Fruit fly (Drosophila melanogaster) whole organism, embryonic: ENCODE data around the gene CG45486.
A peak's percentile ranks its signal among the peaks of the same experiment; 100 is the strongest.
"Not testable (repeated sequence)": the region's sequence is repeated elsewhere in the genome, so short reads cannot be mapped to it uniquely, and the experiment has no call there.

Experiments
- B-H1 ChIP-seq: fragments of 200-800 bp; sonication (Bioruptor generic); IDR thresholded peaks from 3 replicates; pipeline ENCODE4 v1.3.6; 2022; ENCODE audit warnings: missing biosample characterization, missing genetic modification characterization
- CG11504 ChIP-seq: fragments of 200-800 bp; sonication (Bioruptor generic); optimal IDR thresholded peaks from 3 replicates; lab custom pipeline; 2019; ENCODE audit warnings: missing biosample characterization, mild to moderate bottlenecking, missing genetic modification characterization, moderate library complexity
- CG11560 ChIP-seq: fragments of 200-800 bp; sonication (Bioruptor generic); IDR thresholded peaks from 3 replicates; pipeline ENCODE4 v1.3.6; 2022; ENCODE audit warnings: missing biosample characterization, missing genetic modification characterization
- CG13624 ChIP-seq: fragments of 200-800 bp; sonication (Bioruptor generic); optimal IDR thresholded peaks from 2 replicates; lab custom pipeline; 2016; ENCODE audit warnings: missing biosample characterization, missing genetic modification characterization
- CG14860 ChIP-seq: fragments of 200-800 bp; sonication (Bioruptor generic); IDR thresholded peaks from 3 replicates; pipeline ENCODE4 v1.3.6; 2022; ENCODE audit warnings: missing biosample characterization, missing genetic modification characterization; ENCODE audit not compliant: partially characterized antibody
- CG16813 ChIP-seq: fragments of 200-800 bp; sonication (Bioruptor generic); IDR thresholded peaks from 3 replicates; pipeline ENCODE4 v1.3.6; 2022; ENCODE audit warnings: missing biosample characterization, missing genetic modification characterization; ENCODE audit not compliant: partially characterized antibody
- CG31388 ChIP-seq: fragments of 200-800 bp; sonication (Bioruptor generic); optimal IDR thresholded peaks from 2 replicates; lab custom pipeline; 2016; ENCODE audit warnings: missing biosample characterization, missing genetic modification characterization
- CG32532 ChIP-seq: fragments of 200-800 bp; sonication (Bioruptor generic); IDR thresholded peaks from 2 replicates; pipeline ENCODE4 v1.3.6; 2022; ENCODE audit warnings: missing biosample characterization, missing genetic modification characterization
- CG43689 ChIP-seq: fragments of 200-800 bp; sonication (Bioruptor generic); IDR thresholded peaks from 2 replicates; pipeline ENCODE4 v1.3.6; 2022; ENCODE audit warnings: missing biosample characterization, missing genetic modification characterization
- D19B ChIP-seq: fragments of 200-800 bp; sonication (Bioruptor generic); optimal IDR thresholded peaks from 2 replicates; lab custom pipeline; 2017; ENCODE audit warnings: missing biosample characterization, mild to moderate bottlenecking, missing genetic modification characterization
- HLH4C ChIP-seq: fragments of 200-800 bp; sonication (Bioruptor generic); IDR thresholded peaks from 3 replicates; pipeline ENCODE4 v1.3.6; 2022; ENCODE audit warnings: missing biosample characterization, missing genetic modification characterization; ENCODE audit not compliant: partially characterized antibody
- Hr51 ChIP-seq, 2 experiments: fragments of 200-800 bp; sonication (Bioruptor generic); optimal IDR thresholded peaks; 2 replicates in 1 of 2; 3 replicates in 1 of 2; lab custom pipeline; 2016 to 2018; ENCODE audit warnings: missing biosample characterization in 2 of 2, missing genetic modification characterization in 2 of 2, mild to moderate bottlenecking in 1 of 2, moderate library complexity in 1 of 2
- Mrtf ChIP-seq: fragments of 200-800 bp; sonication (Bioruptor generic); IDR thresholded peaks from 3 replicates; pipeline ENCODE4 v1.3.6; 2022; ENCODE audit warnings: missing biosample characterization, missing genetic modification characterization
- ac ChIP-seq: fragments of 200-800 bp; sonication (Bioruptor generic); optimal IDR thresholded peaks from 3 replicates; lab custom pipeline; 2017; ENCODE audit warnings: missing biosample characterization, mild to moderate bottlenecking, missing genetic modification characterization
- amos ChIP-seq: fragments of 200-800 bp; sonication (Bioruptor generic); IDR thresholded peaks from 2 replicates; pipeline ENCODE4 v1.3.6; 2022; ENCODE audit warnings: missing biosample characterization, missing genetic modification characterization; ENCODE audit not compliant: partially characterized antibody
- cg ChIP-seq: fragments of 200-800 bp; sonication (Bioruptor generic); optimal IDR thresholded peaks from 3 replicates; lab custom pipeline; 2019; ENCODE audit warnings: missing biosample characterization, mild to moderate bottlenecking, missing genetic modification characterization, moderate library complexity
- crp ChIP-seq, 2 experiments: fragments of 200-800 bp; sonication (Bioruptor generic); optimal IDR thresholded peaks; 2 replicates in 1 of 2; 3 replicates in 1 of 2; lab custom pipeline; 2017; ENCODE audit warnings: missing biosample characterization in 2 of 2, missing genetic modification characterization in 2 of 2, mild to moderate bottlenecking in 1 of 2, moderate library complexity in 1 of 2
- dan ChIP-seq: fragments of 200-800 bp; sonication (Bioruptor generic); IDR thresholded peaks from 2 replicates; pipeline ENCODE4 v1.3.6; 2022; ENCODE audit warnings: missing biosample characterization, missing genetic modification characterization
- gro ChIP-seq: fragments of 200-800 bp; sonication (Bioruptor generic); optimal IDR thresholded peaks from 2 replicates; lab custom pipeline; 2016; ENCODE audit warnings: missing biosample characterization, missing genetic modification characterization
- nerfin-1 ChIP-seq: fragments of 200-800 bp; sonication (Bioruptor generic); optimal IDR thresholded peaks from 3 replicates; lab custom pipeline; 2019; ENCODE audit warnings: missing biosample characterization, mild to moderate bottlenecking, missing genetic modification characterization, moderate library complexity
- nmo ChIP-seq: fragments of 200-800 bp; sonication (Bioruptor generic); optimal IDR thresholded peaks from 2 replicates; lab custom pipeline; 2018; ENCODE audit warnings: missing biosample characterization, mild to moderate bottlenecking, missing genetic modification characterization, moderate library complexity
- shn ChIP-seq: fragments of 200-800 bp; sonication (Bioruptor generic); optimal IDR thresholded peaks from 3 replicates; lab custom pipeline; 2016; ENCODE audit warnings: missing biosample characterization, missing genetic modification characterization
- sima ChIP-seq: fragments of 200-800 bp; sonication (Bioruptor generic); optimal IDR thresholded peaks from 2 replicates; lab custom pipeline; 2016; ENCODE audit warnings: missing biosample characterization, missing genetic modification characterization
- stc ChIP-seq: fragments of 200-800 bp; sonication (Bioruptor generic); IDR thresholded peaks from 2 replicates; pipeline ENCODE4 v1.3.6; 2022; ENCODE audit warnings: missing biosample characterization, missing genetic modification characterization
- trh ChIP-seq: fragments of 200-800 bp; sonication (Bioruptor generic); optimal IDR thresholded peaks from 2 replicates; lab custom pipeline; 2016; ENCODE audit warnings: missing biosample characterization, missing genetic modification characterization
- vnd ChIP-seq: fragments of 200-800 bp; sonication (Bioruptor generic); IDR thresholded peaks from 3 replicates; pipeline ENCODE4 v1.3.6; 2022; ENCODE audit warnings: missing biosample characterization, missing genetic modification characterization; ENCODE audit not compliant: partially characterized antibody

CG45486 gene

DNA sequence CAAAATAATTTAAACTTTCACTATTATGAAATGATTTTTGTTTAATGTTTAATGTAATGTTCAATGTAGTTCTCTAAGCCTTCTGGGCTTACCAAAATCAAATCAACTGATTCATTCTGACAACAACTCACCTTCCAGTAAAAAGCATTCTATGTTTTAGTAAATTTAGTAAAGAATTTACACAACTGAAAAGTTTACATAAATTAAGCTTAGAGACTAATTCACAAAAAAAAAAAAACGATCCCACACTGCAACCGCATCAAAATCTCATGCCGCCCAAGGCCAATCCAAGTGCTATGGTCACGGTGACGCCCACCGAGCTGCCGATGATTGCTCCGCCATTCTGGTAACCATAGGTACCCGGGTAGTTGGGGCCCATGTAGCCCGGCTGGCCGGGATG lies at the start of gene CG45486:
Gene CG45486 (minus strand): TSS at position 101 of the 400 bp plus-strand sequence.
- TF ChIP-seq CG13624 (GFP tag; lab: Kevin White, UChicago); CG11504; sima (GFP tag; lab: Kevin White, UChicago): not testable (repeated sequence)

DNA sequence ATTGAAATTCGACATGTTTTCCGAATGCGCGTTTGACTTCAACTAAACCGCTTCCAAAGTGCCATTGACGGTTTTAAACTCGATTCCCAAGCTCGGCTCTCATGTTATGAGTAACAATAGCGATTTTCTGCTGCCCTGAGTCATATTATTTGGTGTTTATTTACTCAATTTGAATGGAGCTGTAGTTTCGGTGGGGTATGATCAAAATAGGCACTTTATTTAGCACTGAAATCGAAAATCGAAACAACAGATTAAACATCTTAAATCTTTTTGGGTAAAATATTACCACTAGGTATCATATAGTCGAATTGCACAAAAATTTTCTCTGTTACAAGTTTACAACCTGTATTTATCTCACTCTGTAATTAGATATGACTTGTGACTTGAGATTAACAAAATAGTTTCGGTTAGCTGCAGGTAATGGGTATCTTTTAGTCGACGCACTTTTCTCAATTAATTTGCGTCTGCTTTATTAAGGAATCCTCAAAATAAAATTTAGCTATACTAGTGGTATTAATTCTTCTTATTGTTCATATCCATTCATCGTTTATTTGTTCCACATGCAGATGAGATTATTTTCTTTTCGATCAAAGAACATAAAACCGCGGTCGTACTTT lies 49.5 kb upstream of the CG45486 start, which contains the start of gene CG12655:
Gene CG12655 (minus strand): TSS at position 51 of the 617 bp plus-strand sequence.
- TF ChIP-seq CG14860 (peak; percentile 50; the same call in 2 of the 3 replicates), Mrtf (GFP tag; lab: Robert Waterston, UW) (no peak), HLH4C (peak; percentile 72), vnd (GFP tag; lab: Robert Waterston, UW) (peak; percentile 24; the same call in 1 of the 3 replicates), D19B (GFP tag; lab: Kevin White, UChicago) (peak; percentile 45), CG16813 (GFP tag; lab: Robert Waterston, UW) (peak; percentile 63)
- TF ChIP-seq, all 482 proteins: peak for 5

DNA sequence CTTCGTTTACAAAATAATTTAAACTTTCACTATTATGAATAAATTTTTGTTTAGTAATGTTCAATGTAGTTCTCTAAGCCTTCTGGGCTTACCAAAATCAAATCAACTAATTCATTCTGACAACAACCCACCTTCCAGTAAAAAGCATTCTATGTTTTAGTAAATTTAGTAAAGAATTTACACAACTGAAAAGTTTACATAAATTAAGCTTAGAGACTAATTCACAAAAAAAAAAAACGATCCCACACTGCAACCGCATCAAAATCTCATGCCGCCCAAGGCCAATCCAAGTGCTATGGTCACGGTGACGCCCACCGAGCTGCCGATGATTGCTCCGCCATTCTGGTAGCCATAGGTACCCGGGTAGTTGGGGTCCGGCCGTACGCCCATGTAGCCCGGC lies 48.3 kb upstream of the CG45486 start, which contains the start of gene CG43784:
Gene CG43784 (minus strand): TSS at position 101 of the 400 bp plus-strand sequence.
- TF ChIP-seq CG43689; dan; nmo (GFP tag; lab: Kevin White, UChicago): not testable (repeated sequence)

DNA sequence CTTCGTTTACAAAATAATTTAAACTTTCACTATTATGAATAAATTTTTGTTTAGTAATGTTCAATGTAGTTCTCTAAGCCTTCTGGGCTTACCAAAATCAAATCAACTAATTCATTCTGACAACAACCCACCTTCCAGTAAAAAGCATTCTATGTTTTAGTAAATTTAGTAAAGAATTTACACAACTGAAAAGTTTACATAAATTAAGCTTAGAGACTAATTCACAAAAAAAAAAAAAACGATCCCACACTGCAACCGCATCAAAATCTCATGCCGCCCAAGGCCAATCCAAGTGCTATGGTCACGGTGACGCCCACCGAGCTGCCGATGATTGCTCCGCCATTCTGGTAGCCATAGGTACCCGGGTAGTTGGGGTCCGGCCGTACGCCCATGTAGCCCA lies 43.6 kb upstream of the CG45486 start, which contains the start of gene CG45494:
Gene CG45494 (minus strand): TSS at position 101 of the 400 bp plus-strand sequence.
- TF ChIP-seq CG11560 (tag; lab: Robert Waterston, UW); nerfin-1 (tag; lab: Kevin White, UChicago); B-H1 (GFP tag; lab: Robert Waterston, UW): not testable (repeated sequence)

DNA sequence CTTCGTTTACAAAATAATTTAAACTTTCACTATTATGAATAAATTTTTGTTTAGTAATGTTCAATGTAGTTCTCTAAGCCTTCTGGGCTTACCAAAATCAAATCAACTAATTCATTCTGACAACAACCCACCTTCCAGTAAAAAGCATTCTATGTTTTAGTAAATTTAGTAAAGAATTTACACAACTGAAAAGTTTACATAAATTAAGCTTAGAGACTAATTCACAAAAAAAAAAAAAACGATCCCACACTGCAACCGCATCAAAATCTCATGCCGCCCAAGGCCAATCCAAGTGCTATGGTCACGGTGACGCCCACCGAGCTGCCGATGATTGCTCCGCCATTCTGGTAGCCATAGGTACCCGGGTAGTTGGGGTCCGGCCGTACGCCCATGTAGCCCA lies 38.9 kb upstream of the CG45486 start, which contains the start of gene CG45493:
Gene CG45493 (minus strand): TSS at position 101 of the 400 bp plus-strand sequence.
- not testable (repeated sequence) for TF ChIP-seq amos (GFP tag; lab: Robert Waterston, UW); ac (GFP tag; lab: Kevin White, UChicago); CG32532 (GFP tag; lab: Robert Waterston, UW)

DNA sequence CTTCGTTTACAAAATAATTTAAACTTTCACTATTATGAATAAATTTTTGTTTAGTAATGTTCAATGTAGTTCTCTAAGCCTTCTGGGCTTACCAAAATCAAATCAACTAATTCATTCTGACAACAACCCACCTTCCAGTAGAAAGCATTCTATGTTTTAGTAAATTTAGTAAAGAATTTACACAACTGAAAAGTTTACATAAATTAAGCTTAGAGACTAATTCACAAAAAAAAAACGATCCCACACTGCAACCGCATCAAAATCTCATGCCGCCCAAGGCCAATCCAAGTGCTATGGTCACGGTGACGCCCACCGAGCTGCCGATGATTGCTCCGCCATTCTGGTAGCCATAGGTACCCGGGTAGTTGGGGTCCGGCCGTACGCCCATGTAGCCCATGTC lies 34.1 kb upstream of the CG45486 start, which contains the start of gene CG45492:
Gene CG45492 (minus strand): TSS at position 101 of the 400 bp plus-strand sequence.
- TF ChIP-seq shn (GFP tag; lab: Kevin White, UChicago); Hr51 (GFP tag; optimal IDR thresholded peaks at IDR 0.05; lab: Kevin White, UChicago); ac (GFP tag; lab: Kevin White, UChicago): not testable (repeated sequence)

DNA sequence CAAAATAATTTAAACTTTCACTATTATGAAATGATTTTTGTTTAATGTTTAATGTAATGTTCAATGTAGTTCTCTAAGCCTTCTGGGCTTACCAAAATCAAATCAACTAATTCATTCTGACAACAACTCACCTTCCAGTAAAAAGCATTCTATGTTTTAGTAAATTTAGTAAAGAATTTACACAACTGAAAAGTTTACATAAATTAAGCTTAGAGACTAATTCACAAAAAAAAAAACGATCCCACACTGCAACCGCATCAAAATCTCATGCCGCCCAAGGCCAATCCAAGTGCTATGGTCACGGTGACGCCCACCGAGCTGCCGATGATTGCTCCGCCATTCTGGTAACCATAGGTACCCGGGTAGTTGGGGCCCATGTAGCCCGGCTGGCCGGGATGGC lies 29.0 kb upstream of the CG45486 start, which contains the start of gene CG45491:
Gene CG45491 (minus strand): TSS at position 101 of the 400 bp plus-strand sequence.
- not testable (repeated sequence) for TF ChIP-seq trh, CG31388, cg (GFP tag; lab: Kevin White, UChicago)

DNA sequence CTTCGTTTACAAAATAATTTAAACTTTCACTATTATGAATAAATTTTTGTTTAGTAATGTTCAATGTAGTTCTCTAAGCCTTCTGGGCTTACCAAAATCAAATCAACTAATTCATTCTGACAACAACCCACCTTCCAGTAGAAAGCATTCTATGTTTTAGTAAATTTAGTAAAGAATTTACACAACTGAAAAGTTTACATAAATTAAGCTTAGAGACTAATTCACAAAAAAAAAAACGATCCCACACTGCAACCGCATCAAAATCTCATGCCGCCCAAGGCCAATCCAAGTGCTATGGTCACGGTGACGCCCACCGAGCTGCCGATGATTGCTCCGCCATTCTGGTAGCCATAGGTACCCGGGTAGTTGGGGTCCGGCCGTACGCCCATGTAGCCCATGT lies 24.3 kb upstream of the CG45486 start, which contains the start of gene CG45490:
Gene CG45490 (minus strand): TSS at position 101 of the 400 bp plus-strand sequence.
- not testable (repeated sequence) for TF ChIP-seq crp (GFP tag; optimal IDR thresholded peaks at IDR 0.05; lab: Kevin White, UChicago); stc (GFP tag; lab: Robert Waterston, UW); gro
